Worm (Caenorhabditis elegans) whole organism, late embryonic: ENCODE results near the gene str-93.

Experiments used
- ceh-14 ChIP-seq: sonication (generic microtip); optimal IDR thresholded peaks from 2 replicates; lab custom pipeline; 2016; ENCODE audit warnings: missing genotype, missing genetic modification characterization, missing compliant biosample characterization
- elt-2 ChIP-seq: sonication (generic microtip); optimal IDR thresholded peaks from 2 replicates; lab custom pipeline; 2016; ENCODE audit warnings: missing genetic modification reagents, missing genetic modification characterization, missing compliant biosample characterization
- nhr-11 ChIP-seq: fragments of 150-350 bp; optimal IDR thresholded peaks from 2 replicates; lab custom pipeline; 2014; ENCODE audit warnings: missing biosample characterization, missing genetic modification characterization

DNA sequence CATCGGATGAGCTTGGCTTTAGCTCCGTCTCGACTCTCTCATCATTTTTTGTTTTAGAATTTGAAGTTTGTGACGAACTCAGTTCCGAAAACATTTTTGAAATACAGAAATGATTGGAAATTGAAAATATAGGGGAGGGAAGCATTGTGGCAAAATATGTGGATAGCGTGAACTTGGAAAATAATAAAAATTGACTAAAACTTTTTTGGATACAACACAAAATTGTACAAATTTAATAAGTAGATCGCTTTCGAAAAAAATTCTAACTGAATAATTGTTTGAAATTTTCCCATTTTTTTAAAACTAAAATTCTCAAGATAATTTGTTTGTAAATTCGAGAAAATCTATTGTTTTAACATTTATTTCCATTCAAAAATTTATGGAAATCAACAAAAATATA, 10.5 kb upstream of the str-93 start, which contains the start of gene F59A1.15:
- TF ChIP-seq nhr-11 (tag; lab: Kevin White, UChicago), result no peak
- TF ChIP-seq elt-2 (tag; lab: Kevin White, UChicago), result no peak
- no peak for TF ChIP-seq ceh-14 (tag; lab: Kevin White, UChicago)
